Fruit fly (Drosophila melanogaster) whole organism, embryonic: ENCODE data around the gene CG18557.

Experiments
- ATbp ChIP-seq: fragments of 200-800 bp; sonication (Bioruptor generic); optimal IDR thresholded peaks from 2 replicates; lab custom pipeline; 2017; ENCODE audit warnings: missing biosample characterization, mild to moderate bottlenecking, missing genetic modification characterization, missing genetic modification reagents
- CG13775 ChIP-seq: fragments of 200-800 bp; sonication (Bioruptor generic); optimal IDR thresholded peaks from 3 replicates; lab custom pipeline; 2017; ENCODE audit warnings: missing biosample characterization, mild to moderate bottlenecking, missing genetic modification characterization
- CG17328 ChIP-seq: fragments of 200-800 bp; sonication (Bioruptor generic); IDR thresholded peaks from 2 replicates; pipeline ENCODE4 v1.3.6; 2022; ENCODE audit warnings: missing biosample characterization, missing genetic modification characterization
- CG17802 ChIP-seq: fragments of 200-800 bp; sonication (Bioruptor generic); optimal IDR thresholded peaks from 2 replicates; lab custom pipeline; 2018; ENCODE audit warnings: missing biosample characterization, mild to moderate bottlenecking, missing genetic modification characterization, moderate library complexity
- CG2875 ChIP-seq: fragments of 200-800 bp; sonication (Bioruptor generic); optimal IDR thresholded peaks from 2 replicates; lab custom pipeline; 2017; ENCODE audit warnings: missing biosample characterization, mild to moderate bottlenecking, missing genetic modification characterization, missing genetic modification reagents
- CG30403 ChIP-seq: fragments of 200-800 bp; sonication (Bioruptor generic); optimal IDR thresholded peaks from 3 replicates; lab custom pipeline; 2016; ENCODE audit warnings: missing biosample characterization, missing genetic modification characterization
- CG31224 ChIP-seq: fragments of 200-800 bp; sonication (Bioruptor generic); IDR thresholded peaks from 2 replicates; pipeline ENCODE4 v1.3.6; 2022; ENCODE audit warnings: missing biosample characterization, missing genetic modification characterization
- CG32767 ChIP-seq: fragments of 200-800 bp; sonication (Bioruptor generic); IDR thresholded peaks from 2 replicates; pipeline ENCODE4 v1.3.6; 2022; ENCODE audit warnings: missing biosample characterization, missing genetic modification characterization
- CG34376 ChIP-seq: fragments of 200-800 bp; sonication (Bioruptor generic); optimal IDR thresholded peaks from 2 replicates; lab custom pipeline; 2018; ENCODE audit warnings: missing biosample characterization, mild to moderate bottlenecking, missing genetic modification characterization
- CG3838 ChIP-seq: fragments of 200-800 bp; sonication (Bioruptor generic); optimal IDR thresholded peaks from 3 replicates; lab custom pipeline; 2016; ENCODE audit warnings: missing biosample characterization, missing genetic modification characterization
- CG7271 ChIP-seq: fragments of 200-800 bp; sonication (Bioruptor generic); optimal IDR thresholded peaks from 2 replicates; lab custom pipeline; 2018; ENCODE audit warnings: missing biosample characterization, mild to moderate bottlenecking, missing genetic modification characterization, moderate library complexity
- CG7963 ChIP-seq: fragments of 200-800 bp; sonication (Bioruptor generic); IDR thresholded peaks from 3 replicates; pipeline ENCODE4 v1.3.6; 2022; ENCODE audit warnings: missing biosample characterization, missing genetic modification characterization; ENCODE audit not compliant: partially characterized antibody
- CG9437 ChIP-seq: fragments of 200-800 bp; sonication (Bioruptor generic); optimal IDR thresholded peaks from 2 replicates; lab custom pipeline; 2018; ENCODE audit warnings: missing biosample characterization, mild to moderate bottlenecking, missing genetic modification characterization
- Dad ChIP-seq: fragments of 200-800 bp; sonication (Bioruptor generic); optimal IDR thresholded peaks from 3 replicates; lab custom pipeline; 2016; ENCODE audit warnings: missing biosample characterization, missing genetic modification characterization
- Drgx ChIP-seq: fragments of 200-800 bp; sonication (Bioruptor generic); IDR thresholded peaks from 2 replicates; pipeline ENCODE4 v1.3.6; 2022; ENCODE audit warnings: missing biosample characterization, missing genetic modification characterization
- E2f2 ChIP-seq: fragments of 200-800 bp; sonication (Bioruptor generic); IDR thresholded peaks from 2 replicates; pipeline ENCODE4 v1.3.6; 2022; ENCODE audit warnings: missing biosample characterization, missing genetic modification characterization
- Eip74EF ChIP-seq, 2 experiments: fragments of 200-800 bp in 1 of 2; fragments of >200 bp in 1 of 2; sonication (Bioruptor generic) in 1 of 2; optimal IDR thresholded peaks; 2 replicates each; lab custom pipeline; 2017 to 2019; ENCODE audit warnings: missing biosample characterization in 2 of 2, missing genetic modification characterization in 2 of 2, mild to moderate bottlenecking in 1 of 2, moderate library complexity in 1 of 2
- HmgD ChIP-seq: fragments of 200-800 bp; sonication (Bioruptor generic); optimal IDR thresholded peaks from 3 replicates; lab custom pipeline; 2016; ENCODE audit warnings: missing biosample characterization, missing genetic modification characterization
- Myb ChIP-seq: fragments of 200-800 bp; sonication (Bioruptor generic); optimal IDR thresholded peaks from 2 replicates; lab custom pipeline; 2016; ENCODE audit warnings: missing biosample characterization, missing genetic modification characterization
- NK7.1 ChIP-seq: fragments of 200-800 bp; sonication (Bioruptor generic); optimal IDR thresholded peaks from 3 replicates; lab custom pipeline; 2016; ENCODE audit warnings: missing biosample characterization, missing genetic modification characterization
- Opbp ChIP-seq: fragments of 200-800 bp; sonication (Bioruptor generic); IDR thresholded peaks from 3 replicates; pipeline ENCODE4 v1.3.6; 2022; ENCODE audit warnings: missing biosample characterization, missing genetic modification characterization; ENCODE audit not compliant: partially characterized antibody
- PHDP ChIP-seq: fragments of 200-800 bp; sonication (Bioruptor generic); optimal IDR thresholded peaks from 3 replicates; lab custom pipeline; 2018; ENCODE audit warnings: missing biosample characterization, mild to moderate bottlenecking, missing genetic modification characterization, moderate library complexity
- Scr ChIP-seq: fragments of 200-800 bp; sonication (Bioruptor generic); IDR thresholded peaks from 2 replicates; pipeline ENCODE4 v1.3.6; 2022; ENCODE audit warnings: missing biosample characterization, missing genetic modification characterization; ENCODE audit not compliant: partially characterized antibody
- Six4 ChIP-seq: fragments of 200-800 bp; sonication (Bioruptor generic); optimal IDR thresholded peaks from 2 replicates; lab custom pipeline; 2016; ENCODE audit warnings: missing biosample characterization, missing genetic modification characterization
- Spps ChIP-seq: fragments of 200-800 bp; sonication (Bioruptor generic); optimal IDR thresholded peaks from 2 replicates; lab custom pipeline; 2018; ENCODE audit warnings: missing biosample characterization, mild to moderate bottlenecking, missing genetic modification characterization
- Stat92E ChIP-seq, 3 experiments: fragments of >200 bp in 2 of 3; fragments of 200-800 bp in 1 of 3; sonication (Bioruptor generic) in 1 of 3; optimal IDR thresholded peaks; 2 replicates each; lab custom pipeline; 2017 to 2019; ENCODE audit warnings: missing biosample characterization in 3 of 3, missing genetic modification characterization in 3 of 3, mild to moderate bottlenecking in 1 of 3, moderate library complexity in 1 of 3
- Usf ChIP-seq: fragments of 200-800 bp; sonication (Bioruptor generic); optimal IDR thresholded peaks from 2 replicates; lab custom pipeline; 2017; ENCODE audit warnings: missing genotype, missing biosample characterization, missing genetic modification characterization
- YL-1 ChIP-seq: fragments of 200-800 bp; sonication (Bioruptor generic); optimal IDR thresholded peaks from 3 replicates; lab custom pipeline; 2017; ENCODE audit warnings: missing biosample characterization, mild to moderate bottlenecking, missing genetic modification characterization
- bbx ChIP-seq: fragments of 200-800 bp; sonication (Bioruptor generic); IDR thresholded peaks from 2 replicates; pipeline ENCODE4 v1.3.6; 2022; ENCODE audit warnings: missing biosample characterization, missing genetic modification characterization; ENCODE audit not compliant: partially characterized antibody
- cato ChIP-seq: fragments of 200-800 bp; sonication (Bioruptor generic); optimal IDR thresholded peaks from 2 replicates; lab custom pipeline; 2016; ENCODE audit warnings: missing biosample characterization, missing genetic modification characterization, borderline replicate concordance
- cg ChIP-seq: fragments of 200-800 bp; sonication (Bioruptor generic); optimal IDR thresholded peaks from 3 replicates; lab custom pipeline; 2019; ENCODE audit warnings: missing biosample characterization, mild to moderate bottlenecking, missing genetic modification characterization, moderate library complexity
- chn ChIP-seq: fragments of 200-800 bp; sonication (Bioruptor generic); optimal IDR thresholded peaks from 2 replicates; lab custom pipeline; 2016; ENCODE audit warnings: missing biosample characterization, missing genetic modification characterization
- ci ChIP-seq: fragments of 200-800 bp; sonication (Bioruptor generic); IDR thresholded peaks from 3 replicates; pipeline ENCODE4 v1.3.6; 2022; ENCODE audit warnings: missing biosample characterization, missing genetic modification characterization
- danr ChIP-seq: fragments of 200-800 bp; sonication (Bioruptor generic); IDR thresholded peaks from 2 replicates; pipeline ENCODE4 v1.3.6; 2022; ENCODE audit warnings: missing biosample characterization, missing genetic modification characterization
- ems ChIP-seq: fragments of 200-800 bp; sonication (Bioruptor generic); optimal IDR thresholded peaks from 3 replicates; lab custom pipeline; 2016; ENCODE audit warnings: missing biosample characterization, missing genetic modification characterization
- gfzf ChIP-seq: fragments of 200-800 bp; sonication (Bioruptor generic); optimal IDR thresholded peaks from 2 replicates; lab custom pipeline; 2016; ENCODE audit warnings: missing biosample characterization, mild to moderate bottlenecking, missing genetic modification characterization, moderate library complexity
- inv ChIP-seq: fragments of 200-800 bp; sonication (Bioruptor generic); IDR thresholded peaks from 2 replicates; pipeline ENCODE4 v1.3.6; 2022; ENCODE audit warnings: missing biosample characterization, missing genetic modification characterization; ENCODE audit not compliant: partially characterized antibody
- jigr1 ChIP-seq: fragments of 200-800 bp; sonication (Bioruptor generic); IDR thresholded peaks from 3 replicates; pipeline ENCODE4 v1.3.6; 2022; ENCODE audit warnings: missing biosample characterization, missing genetic modification characterization
- ken ChIP-seq: fragments of 200-800 bp; sonication (Bioruptor generic); IDR thresholded peaks from 3 replicates; pipeline ENCODE4 v1.3.6; 2022; ENCODE audit warnings: missing biosample characterization, missing genetic modification characterization
- klu ChIP-seq: fragments of 200-800 bp; sonication (Bioruptor generic); IDR thresholded peaks from 2 replicates; pipeline ENCODE4 v1.3.6; 2022; ENCODE audit warnings: missing biosample characterization, missing genetic modification characterization
- kni ChIP-seq: fragments of 200-800 bp; sonication (Bioruptor generic); optimal IDR thresholded peaks from 3 replicates; lab custom pipeline; 2017; ENCODE audit warnings: mild to moderate bottlenecking, missing biosample characterization, missing genetic modification reagents, missing genetic modification characterization
- lbe ChIP-seq: fragments of 200-800 bp; sonication (Bioruptor generic); optimal IDR thresholded peaks from 2 replicates; lab custom pipeline; 2016; ENCODE audit warnings: missing biosample characterization, mild to moderate bottlenecking, missing genetic modification characterization
- nerfin-1 ChIP-seq: fragments of 200-800 bp; sonication (Bioruptor generic); optimal IDR thresholded peaks from 3 replicates; lab custom pipeline; 2019; ENCODE audit warnings: missing biosample characterization, mild to moderate bottlenecking, missing genetic modification characterization, moderate library complexity
- nerfin-2 ChIP-seq: fragments of 200-800 bp; sonication (Bioruptor generic); IDR thresholded peaks from 2 replicates; pipeline ENCODE4 v1.3.6; 2022; ENCODE audit warnings: missing biosample characterization, missing genetic modification characterization; ENCODE audit not compliant: partially characterized antibody
- odd ChIP-seq: fragments of 200-800 bp; sonication (Bioruptor generic); optimal IDR thresholded peaks from 2 replicates; lab custom pipeline; 2017; ENCODE audit warnings: missing biosample characterization, mild to moderate bottlenecking, missing genetic modification characterization
- pb ChIP-seq: fragments of 200-800 bp; sonication (Bioruptor generic); optimal IDR thresholded peaks from 3 replicates; lab custom pipeline; 2016; ENCODE audit warnings: missing biosample characterization, missing genetic modification characterization
- sqz ChIP-seq: fragments of 200-800 bp; sonication (Bioruptor generic); optimal IDR thresholded peaks from 3 replicates; lab custom pipeline; 2018; ENCODE audit warnings: missing biosample characterization, mild to moderate bottlenecking, missing genetic modification characterization
- tx ChIP-seq: fragments of 200-800 bp; sonication (Bioruptor generic); optimal IDR thresholded peaks from 2 replicates; lab custom pipeline; 2016; ENCODE audit warnings: missing biosample characterization, missing genetic modification characterization
- wek ChIP-seq: fragments of 200-800 bp; sonication (Bioruptor generic); optimal IDR thresholded peaks from 3 replicates; lab custom pipeline; 2018; ENCODE audit warnings: missing biosample characterization, mild to moderate bottlenecking, missing genetic modification characterization, moderate library complexity

CG18557 gene

dm6 chr2L:2872968-2873728, 27.6 kb upstream of the CG18557 start (continued):
- no peak for TF ChIP-seq CG31224
- no peak for TF ChIP-seq HmgD
- no peak for TF ChIP-seq CG17328
- TF ChIP-seq klu (GFP tag; lab: Robert Waterston, UW) = no peak
- TF ChIP-seq Eip74EF (GFP tag; optimal IDR thresholded peaks at IDR 0.05; lab: Kevin White, UChicago) = no peak
- TF ChIP-seq ken (GFP tag; lab: Robert Waterston, UW) = no peak
- TF ChIP-seq danr (GFP tag; lab: Robert Waterston, UW) = no peak
- no peak for TF ChIP-seq lbe (GFP tag; lab: Kevin White, UChicago)
- no peak for TF ChIP-seq NK7.1 (GFP tag; lab: Kevin White, UChicago)
- TF ChIP-seq odd = no peak
- TF ChIP-seq bbx = no peak
- no peak for TF ChIP-seq CG7271 (tag; lab: Kevin White, UChicago)
- TF ChIP-seq pb (GFP tag; lab: Kevin White, UChicago) = no peak
- TF ChIP-seq jigr1 (GFP tag; lab: Robert Waterston, UW) = no peak
- TF ChIP-seq CG30403 = peak; percentile 33
- no peak for TF ChIP-seq CG17802
- TF ChIP-seq ATbp (GFP tag; lab: Kevin White, UChicago) = peak; percentile 7
- no peak for TF ChIP-seq Scr (GFP tag; lab: Robert Waterston, UW)
- peak; percentile 43; the same call in 2 of the 3 replicates for TF ChIP-seq ci (GFP tag; lab: Robert Waterston, UW)
- no peak for TF ChIP-seq Myb (GFP tag; lab: Kevin White, UChicago)
- TF ChIP-seq ems (GFP tag; lab: Kevin White, UChicago) = no peak
- peak; percentile 10; the same call in 1 of the 2 replicates for TF ChIP-seq E2f2 (GFP tag; lab: Robert Waterston, UW)
- TF ChIP-seq nerfin-2 (GFP tag; lab: Robert Waterston, UW) = no peak
- TF ChIP-seq chn (GFP tag; lab: Kevin White, UChicago) = no peak
- no peak for TF ChIP-seq CG34376 (GFP tag; lab: Kevin White, UChicago)
- no peak for TF ChIP-seq cg
- no peak for TF ChIP-seq sqz (GFP tag; lab: Kevin White, UChicago)
- TF ChIP-seq Opbp (GFP tag; lab: Robert Waterston, UW) = no peak
- TF ChIP-seq YL-1 = no peak
- TF ChIP-seq nerfin-1 (tag; lab: Kevin White, UChicago) = no peak
- no peak for TF ChIP-seq CG2875 (GFP tag; lab: Kevin White, UChicago)
- TF ChIP-seq CG3838 (GFP tag; lab: Kevin White, UChicago) = no peak
- no peak for TF ChIP-seq CG9437
- no peak for TF ChIP-seq CG7963 (GFP tag; lab: Robert Waterston, UW)
- TF ChIP-seq wek (GFP tag; lab: Kevin White, UChicago) = no peak
- TF ChIP-seq kni (GFP tag; lab: Kevin White, UChicago) = no peak
- peak; percentile 20 for TF ChIP-seq CG13775 (GFP tag; lab: Kevin White, UChicago)
- no peak for TF ChIP-seq cato (GFP tag; lab: Kevin White, UChicago)
- TF ChIP-seq CG32767 (GFP tag; lab: Robert Waterston, UW) = no peak
- no peak for TF ChIP-seq tx (GFP tag; lab: Kevin White, UChicago)
- TF ChIP-seq Dad = no peak
- TF ChIP-seq Six4 (GFP tag; lab: Kevin White, UChicago) = peak; percentile 5
- no peak for TF ChIP-seq gfzf (GFP tag; lab: Kevin White, UChicago)
- TF ChIP-seq inv (GFP tag; lab: Robert Waterston, UW) = no peak
- no peak for TF ChIP-seq Spps (tag; lab: Kevin White, UChicago)
- TF ChIP-seq Stat92E (GFP tag; optimal IDR thresholded peaks at IDR 0.05; lab: Kevin White, UChicago) = no peak
- no peak for TF ChIP-seq Usf (GFP tag; lab: Kevin White, UChicago)
- TF ChIP-seq PHDP (tag; lab: Kevin White, UChicago) = no peak
- peak; percentile 30; the same call in 1 of the 2 replicates for TF ChIP-seq Drgx (GFP tag; lab: Robert Waterston, UW)
